Worm (Caenorhabditis elegans) whole organism, L1 larva: ENCODE results near the gene F41G3.6.

ENCODE experiments used
- C16A3.4 ChIP-seq: fragments of 150-350 bp; optimal IDR thresholded peaks from 2 replicates; lab custom pipeline; 2014; ENCODE audit warnings: missing biosample characterization, missing genetic modification characterization
- C34B4.2 ChIP-seq: sonication (generic microtip); optimal IDR thresholded peaks from 2 replicates; lab custom pipeline; 2017; ENCODE audit warnings: mild to moderate bottlenecking, missing genetic modification characterization, missing compliant biosample characterization
- alr-1 ChIP-seq: fragments of 200-800 bp; sonication (Bioruptor generic); optimal IDR thresholded peaks from 2 replicates; lab custom pipeline; 2018; ENCODE audit warnings: borderline replicate concordance, mild to moderate bottlenecking, missing genetic modification characterization, missing compliant biosample characterization
- aly-2 ChIP-seq: fragments of 150-350 bp; optimal IDR thresholded peaks from 2 replicates; lab custom pipeline; 2014; ENCODE audit warnings: missing biosample characterization, missing genetic modification characterization
- ama-1 ChIP-seq: fragments of 150-350 bp; optimal IDR thresholded peaks from 2 replicates; lab custom pipeline; 2014
- ceh-63 ChIP-seq: fragments of 200-800 bp; sonication (Bioruptor generic); optimal IDR thresholded peaks from 2 replicates; lab custom pipeline; 2018; ENCODE audit warnings: mild to moderate bottlenecking, missing genetic modification characterization, missing compliant biosample characterization
- ceh-8 ChIP-seq: fragments of 200-800 bp; sonication (Bioruptor generic); optimal IDR thresholded peaks from 2 replicates; lab custom pipeline; 2018; ENCODE audit warnings: mild to moderate bottlenecking, missing genetic modification characterization, moderate library complexity, missing compliant biosample characterization
- ceh-90 ChIP-seq: sonication (generic microtip); optimal IDR thresholded peaks from 2 replicates; lab custom pipeline; 2016; ENCODE audit warnings: missing genetic modification characterization, missing compliant biosample characterization
- ces-1 ChIP-seq: fragments of 150-350 bp; optimal IDR thresholded peaks from 2 replicates; lab custom pipeline; 2014; ENCODE audit warnings: missing biosample characterization, missing genetic modification reagents, missing genetic modification characterization
- dpl-1 ChIP-seq, 3 experiments: fragments of 150-350 bp in 2 of 3; sonication (generic microtip) in 1 of 3; optimal IDR thresholded peaks; 2 replicates each; lab custom pipeline; 2014 to 2017; ENCODE audit warnings: missing biosample characterization in 3 of 3, missing genetic modification characterization in 3 of 3, missing genetic modification reagents in 3 of 3
- egl-13 ChIP-seq: sonication (generic microtip); optimal IDR thresholded peaks from 2 replicates; lab custom pipeline; 2016; ENCODE audit warnings: missing genotype, missing genetic modification reagents, missing genetic modification characterization, missing compliant biosample characterization
- egl-27 ChIP-seq, 2 experiments: fragments of 150-350 bp in 1 of 2; sonication (generic microtip); optimal IDR thresholded peaks; 3 replicates each; lab custom pipeline; 2017 to 2018; ENCODE audit warnings: missing biosample characterization in 2 of 2, missing genetic modification characterization in 2 of 2, missing genetic modification reagents in 2 of 2
- elt-3 ChIP-seq, 6 experiments: fragments of 150-350 bp in 1 of 6; sonication (generic microtip); optimal IDR thresholded peaks; 2 replicates each; lab custom pipeline; 2017 to 2018; ENCODE audit warnings: missing biosample characterization in 6 of 6, missing genetic modification characterization in 6 of 6, inconsistent platforms in 1 of 6
- fkh-8 ChIP-seq: sonication (generic microtip); optimal IDR thresholded peaks from 2 replicates; lab custom pipeline; 2016; ENCODE audit warnings: mild to moderate bottlenecking, missing genetic modification characterization, missing compliant biosample characterization
- grh-1 ChIP-seq: fragments of 200-800 bp; sonication (Bioruptor generic); IDR thresholded peaks from 2 replicates; pipeline ENCODE4 v1.3.6; 2022; ENCODE audit warnings: missing genetic modification reagents, missing genetic modification characterization, missing compliant biosample characterization
- irx-1 ChIP-seq: sonication (generic microtip); optimal IDR thresholded peaks from 2 replicates; lab custom pipeline; 2016; ENCODE audit warnings: missing genetic modification characterization, missing compliant biosample characterization
- jun-1 ChIP-seq: fragments of 150-350 bp; optimal IDR thresholded peaks from 2 replicates; lab custom pipeline; 2014; ENCODE audit warnings: missing biosample characterization, missing genetic modification reagents, missing genetic modification characterization
- lin-14 ChIP-seq: fragments of 200-800 bp; sonication (Bioruptor generic); optimal IDR thresholded peaks from 2 replicates; lab custom pipeline; 2018; ENCODE audit warnings: mild to moderate bottlenecking, missing genetic modification characterization, moderate library complexity, missing compliant biosample characterization
- mab-9 ChIP-seq: fragments of 200-800 bp; sonication (Bioruptor generic); IDR thresholded peaks from 2 replicates; pipeline ENCODE4 v1.3.6; 2022; ENCODE audit warnings: missing genetic modification reagents, missing genetic modification characterization, missing compliant biosample characterization
- mep-1 ChIP-seq: fragments of 150-350 bp; optimal IDR thresholded peaks from 2 replicates; lab custom pipeline; 2014; ENCODE audit warnings: missing biosample characterization, missing genetic modification characterization
- nhr-11 ChIP-seq: fragments of 150-350 bp; optimal IDR thresholded peaks from 2 replicates; lab custom pipeline; 2014; ENCODE audit warnings: missing biosample characterization, missing genetic modification characterization
- nhr-12 ChIP-seq: sonication (generic microtip); optimal IDR thresholded peaks from 2 replicates; lab custom pipeline; 2017; ENCODE audit warnings: missing biosample characterization, missing genetic modification characterization
- nhr-19 ChIP-seq: fragments of 200-800 bp; sonication (Bioruptor generic); conservative IDR thresholded peaks from 2 replicates; pipeline ENCODE4 v1.3.6; 2022; ENCODE audit warnings: missing genetic modification characterization, missing compliant biosample characterization
- nhr-237 ChIP-seq: fragments of 150-350 bp; optimal IDR thresholded peaks from 2 replicates; lab custom pipeline; 2014; ENCODE audit warnings: missing biosample characterization, missing genetic modification characterization
- nhr-77 ChIP-seq: fragments of 150-350 bp; optimal IDR thresholded peaks from 2 replicates; lab custom pipeline; 2014; ENCODE audit warnings: missing biosample characterization, missing genetic modification characterization
- nhr-84 ChIP-seq: sonication (generic microtip); optimal IDR thresholded peaks from 2 replicates; lab custom pipeline; 2017; ENCODE audit warnings: missing biosample characterization, missing genetic modification characterization
- nhr-85 ChIP-seq: sonication (generic microtip); peaks from one replicate; lab custom pipeline; 2016; ENCODE audit warnings: missing genetic modification characterization, inconsistent platforms, missing compliant biosample characterization
- nhr-90 ChIP-seq: sonication (generic microtip); optimal IDR thresholded peaks from 2 replicates; lab custom pipeline; 2016; ENCODE audit warnings: mild to moderate bottlenecking, missing genetic modification characterization, missing compliant biosample characterization; ENCODE audit not compliant: poor library complexity
- pag-3 ChIP-seq: sonication (generic microtip); optimal IDR thresholded peaks from 2 replicates; lab custom pipeline; 2017; ENCODE audit warnings: missing genetic modification characterization, mild to moderate bottlenecking, missing compliant biosample characterization, antibody characterized with exemption, borderline replicate concordance; ENCODE audit not compliant: insufficient read depth
- sup-37 ChIP-seq: fragments of 200-800 bp; sonication (Bioruptor generic); optimal IDR thresholded peaks from 2 replicates; lab custom pipeline; 2018; ENCODE audit warnings: mild to moderate bottlenecking, missing genetic modification characterization, missing compliant biosample characterization
- swsn-7 ChIP-seq: sonication (generic microtip); optimal IDR thresholded peaks from 2 replicates; lab custom pipeline; 2016; ENCODE audit warnings: missing genetic modification characterization, missing compliant biosample characterization
- tlp-1 ChIP-seq: fragments of 150-350 bp; optimal IDR thresholded peaks from 2 replicates; lab custom pipeline; 2014; ENCODE audit warnings: missing biosample characterization, missing genetic modification characterization
- unc-130 ChIP-seq: fragments of 150-350 bp; optimal IDR thresholded peaks from 2 replicates; lab custom pipeline; 2017; ENCODE audit warnings: missing biosample characterization, missing genetic modification characterization, inconsistent platforms
- unc-30 ChIP-seq: sonication (generic microtip); optimal IDR thresholded peaks from 2 replicates; lab custom pipeline; 2017; ENCODE audit warnings: missing biosample characterization, missing genetic modification characterization
- unc-86 ChIP-seq: sonication (generic microtip); optimal IDR thresholded peaks from 2 replicates; lab custom pipeline; 2016; ENCODE audit warnings: missing genetic modification characterization, missing compliant biosample characterization
- ztf-11 ChIP-seq, 2 experiments: sonication (generic microtip); optimal IDR thresholded peaks; 2 replicates each; lab custom pipeline; 2016 to 2017; ENCODE audit warnings: missing genetic modification characterization in 2 of 2, missing biosample characterization in 1 of 2, missing compliant biosample characterization in 1 of 2

F41G3.6 gene

DNA sequence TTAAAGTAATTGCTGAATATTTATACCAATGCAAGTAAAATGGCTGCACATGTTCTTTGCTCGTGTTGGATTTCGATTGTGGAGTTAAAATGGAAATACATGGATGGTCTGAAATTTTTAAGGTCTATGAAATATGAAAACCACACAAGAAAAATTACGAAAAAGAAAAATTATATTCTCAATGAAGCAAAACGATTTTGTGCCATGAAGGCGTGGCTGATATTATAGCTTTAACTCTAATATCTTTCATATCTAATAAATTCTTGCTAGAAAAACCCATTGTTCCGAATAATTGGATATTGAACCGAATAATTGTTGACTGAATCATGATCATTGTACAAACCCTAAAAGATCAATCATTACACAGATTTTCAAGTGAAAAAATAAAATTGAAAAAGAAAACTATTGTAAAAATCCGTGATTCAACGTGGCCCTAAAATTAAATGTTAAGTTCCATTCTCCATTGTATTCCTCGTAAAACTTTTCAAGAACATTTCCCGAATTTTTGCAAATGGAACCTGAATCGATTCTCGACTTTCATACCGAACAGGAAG, 12.0 kb downstream of the F41G3.6 start, which contains the start of the genes srx-95 and fis-1:
Gene srx-95 (minus strand): TSS at position 101 of the 554 bp plus-strand sequence.
Gene fis-1 (plus strand): TSS at position 504 of the 554 bp plus-strand sequence.
- no peak for TF ChIP-seq unc-86 (tag; lab: Kevin White, UChicago)
- no peak for TF ChIP-seq ceh-8 (GFP tag; lab: Kevin White, UChicago)
- no peak for TF ChIP-seq C34B4.2 (tag; lab: Kevin White, UChicago)
- TF ChIP-seq nhr-77 (tag; lab: Kevin White, UChicago), result no peak
- no peak for TF ChIP-seq nhr-84
- no peak for TF ChIP-seq jun-1 (tag; lab: Kevin White, UChicago)
- TF ChIP-seq nhr-12 (tag; lab: Kevin White, UChicago), result no peak
- no peak for TF ChIP-seq ceh-63 (GFP tag; lab: Kevin White, UChicago)
- TF ChIP-seq egl-27 (tag; optimal IDR thresholded peaks at IDR 0.05; lab: Kevin White, UChicago), result no peak
- no peak for TF ChIP-seq irx-1 (tag; lab: Kevin White, UChicago)

DNA sequence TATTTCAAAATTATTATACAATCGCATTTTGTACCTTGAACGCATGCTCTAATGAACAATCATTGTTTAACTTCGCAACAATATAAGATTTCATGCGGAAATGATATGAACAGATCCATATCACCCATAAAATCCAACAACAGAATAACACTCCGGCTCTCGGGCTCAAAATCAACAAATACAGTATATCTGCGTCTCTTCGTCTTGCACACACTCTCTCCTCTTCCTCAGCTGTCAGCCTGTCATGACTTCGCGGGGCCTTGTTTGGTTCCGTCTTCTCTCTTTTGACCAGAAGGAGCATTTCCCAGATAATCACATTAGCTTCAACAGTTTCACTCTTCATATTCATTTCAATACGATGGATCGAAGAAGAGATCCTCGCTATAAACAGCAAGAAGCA, 13.5 kb downstream of the F41G3.6 start, which contains the start of gene F41G3.3:
Gene F41G3.3 (plus strand): TSS at position 301 of the 400 bp plus-strand sequence.
- no peak for TF ChIP-seq mep-1 (tag; lab: Kevin White, UChicago)
- no peak for TF ChIP-seq egl-13 (tag; lab: Kevin White, UChicago)
- no peak for TF ChIP-seq ztf-11 (tag; optimal IDR thresholded peaks at IDR 0.05; lab: Kevin White, UChicago)
- no peak for TF ChIP-seq nhr-85 (tag; lab: Kevin White, UChicago)
- TF ChIP-seq dpl-1 (GFP tag; optimal IDR thresholded peaks at IDR 0.05; lab: Kevin White, UChicago), result no peak
- no peak for TF ChIP-seq aly-2
- no peak for TF ChIP-seq ama-1 (lab: Kevin White, UChicago)
- no peak for TF ChIP-seq ceh-90 (tag; lab: Kevin White, UChicago)
- TF ChIP-seq unc-130 (tag; lab: Kevin White, UChicago), result no peak
- no peak for TF ChIP-seq C34B4.2 (tag; lab: Kevin White, UChicago)
- no peak for TF ChIP-seq unc-30 (tag; lab: Kevin White, UChicago)

DNA sequence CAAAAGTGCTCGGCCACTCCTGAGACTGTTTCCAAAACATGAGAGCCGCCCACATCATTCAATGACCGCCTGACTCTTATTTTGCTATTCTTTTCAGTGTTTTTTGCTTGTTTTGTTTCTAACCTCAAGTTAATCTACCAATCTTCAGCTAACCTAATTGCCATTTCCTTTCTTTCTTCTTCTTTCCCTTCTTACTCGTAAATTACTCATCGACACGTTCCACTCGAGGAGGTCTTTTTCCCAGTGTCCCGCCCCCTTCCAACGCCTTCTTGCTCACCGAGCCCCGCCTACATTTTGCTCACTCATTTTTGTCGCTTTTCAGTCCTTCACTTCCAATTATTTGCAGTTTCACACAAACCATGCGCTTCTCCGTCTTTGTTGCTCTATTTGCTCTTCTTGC, 22.0 kb downstream of the F41G3.6 start, which contains the start of gene nlp-50:
Gene nlp-50 (plus strand): TSS at position 301 of the 400 bp plus-strand sequence.
- no peak for TF ChIP-seq C34B4.2 (tag; lab: Kevin White, UChicago)
- TF ChIP-seq ces-1 (GFP tag; lab: Kevin White, UChicago), result no peak
- peak; percentile 2 for TF ChIP-seq lin-14
- TF ChIP-seq irx-1 (tag; lab: Kevin White, UChicago), result no peak
- no peak for TF ChIP-seq sup-37 (GFP tag; lab: Kevin White, UChicago)
- TF ChIP-seq alr-1 (tag; lab: Kevin White, UChicago), result no peak
- no peak for TF ChIP-seq nhr-12 (tag; lab: Kevin White, UChicago)
- TF ChIP-seq ceh-90 (tag; lab: Kevin White, UChicago), result no peak

ce11 chrII:6768014-6768413, 25.3 kb downstream of the F41G3.6 start, which contains the start of gene F41G3.18:
TSS of gene F41G3.18 (plus strand) at chrII:6768314.
- no peak for TF ChIP-seq ceh-90 (tag; lab: Kevin White, UChicago)

- no peak for TF ChIP-seq nhr-90 (tag; lab: Kevin White, UChicago)
- no peak for TF ChIP-seq ceh-63 (GFP tag; lab: Kevin White, UChicago)
- TF ChIP-seq nhr-11 (tag; lab: Kevin White, UChicago), result no peak
- TF ChIP-seq fkh-8 (tag; lab: Kevin White, UChicago), result no peak
- no peak for TF ChIP-seq irx-1 (tag; lab: Kevin White, UChicago)
- TF ChIP-seq mab-9, result no peak
- no peak for TF ChIP-seq swsn-7 (tag; lab: Kevin White, UChicago)
- no peak for TF ChIP-seq pag-3
- no peak for TF ChIP-seq tlp-1 (tag; lab: Kevin White, UChicago)
- no peak for TF ChIP-seq nhr-237 (tag; lab: Kevin White, UChicago)
- TF ChIP-seq grh-1, result no peak
- no peak for TF ChIP-seq C16A3.4 (tag; lab: Kevin White, UChicago)
- TF ChIP-seq nhr-19 (GFP tag; lab: Robert Waterston, UW), result no peak
- TF ChIP-seq unc-86 (tag; lab: Kevin White, UChicago), result no peak
- no peak for TF ChIP-seq elt-3 (tag; optimal IDR thresholded peaks at IDR 0.05; lab: Kevin White, UChicago)
Measured at ce11 chrII:6770030-6770429, 27.3 kb downstream of the F41G3.6 start.
